Worm (Caenorhabditis elegans) whole organism, L3 larva: ENCODE data around the gene col-187.

ENCODE experiments used
- ama-1 ChIP-seq: fragments of 150-350 bp; optimal IDR thresholded peaks from 2 replicates; lab custom pipeline; 2018
- ceh-82 ChIP-seq: fragments of 150-350 bp; optimal IDR thresholded peaks from 2 replicates; lab custom pipeline; 2014; ENCODE audit warnings: missing biosample characterization, missing genetic modification characterization
- fkh-10 ChIP-seq: sonication (generic microtip); optimal IDR thresholded peaks from 2 replicates; lab custom pipeline; 2017; ENCODE audit warnings: missing biosample characterization, missing genetic modification reagents, missing genetic modification characterization
- lin-15B ChIP-seq: fragments of 150-350 bp; optimal IDR thresholded peaks from 2 replicates; lab custom pipeline; 2014; ENCODE audit warnings: missing biosample characterization, missing genetic modification characterization
- nhr-77 ChIP-seq: fragments of 150-350 bp; optimal IDR thresholded peaks from 2 replicates; lab custom pipeline; 2014; ENCODE audit warnings: missing biosample characterization, missing genetic modification characterization
- skn-1 ChIP-seq: fragments of 150-350 bp; optimal IDR thresholded peaks from 2 replicates; lab custom pipeline; 2014; ENCODE audit warnings: missing biosample characterization, missing genetic modification characterization
- unc-39 ChIP-seq: sonication (generic microtip); optimal IDR thresholded peaks from 4 replicates; lab custom pipeline; 2017; ENCODE audit warnings: missing biosample characterization, missing genetic modification characterization

ce11 chrX:16116279-16116678 lies 43.6 kb downstream of the col-187 start:
- TF ChIP-seq nhr-77 (tag; lab: Kevin White, UChicago) (no peak), skn-1 (no peak), ceh-82 (tag; lab: Kevin White, UChicago) (no peak), fkh-10 (GFP tag; lab: Kevin White, UChicago) (peak; percentile 62), ama-1 (lab: Kevin White, UChicago) (no peak), unc-39 (no peak), lin-15B (no peak)
